Worm (Caenorhabditis elegans): ENCODE measurements around the gene F02E11.2.

- TF ChIP-seq aly-2 (tag; optimal IDR thresholded peaks at IDR 0.05) = no peak
- no peak for TF ChIP-seq sox-4 (tag; optimal IDR thresholded peaks at IDR 0.05)
- TF ChIP-seq unc-98 (GFP tag; IDR thresholded peaks at IDR 0.05) = no peak
- no peak for TF ChIP-seq ceh-90 (tag; optimal IDR thresholded peaks at IDR 0.05)
- TF ChIP-seq C34B4.2 (tag; optimal IDR thresholded peaks at IDR 0.05) = no peak
- TF ChIP-seq jun-1 (tag; optimal IDR thresholded peaks at IDR 0.05) = no peak
- no peak for TF ChIP-seq snpc-4 (tag; optimal IDR thresholded peaks at IDR 0.05)
- peak in 1 of 6 experiments; percentile 9 for TF ChIP-seq elt-3 (tag; optimal IDR thresholded peaks at IDR 0.05)
- no peak for TF ChIP-seq pag-3 (tag; optimal IDR thresholded peaks at IDR 0.05; ENCODE audit: borderline replicate concordance, insufficient read depth)
- no peak for TF ChIP-seq ceh-88 (GFP tag; IDR thresholded peaks at IDR 0.05)
- no peak for TF ChIP-seq ceh-82 (tag; optimal IDR thresholded peaks at IDR 0.05)
- TF ChIP-seq elt-2 (tag; optimal IDR thresholded peaks at IDR 0.05) = no peak
- no peak for TF ChIP-seq skn-1 (tag; optimal IDR thresholded peaks at IDR 0.05)
- TF ChIP-seq egl-27 (tag; optimal IDR thresholded peaks at IDR 0.05) = no peak
Observed at ce11 chrII:3244070-3244469, 18.5 kb upstream of the F02E11.2 start, which contains the start of gene C17F4.12.

Data from whole organism, L1 larva.